Worm (Caenorhabditis elegans) whole organism, dauer: ENCODE results near the gene F02D10.2.
"Not testable (repeated sequence)": the region's sequence is repeated elsewhere in the genome, so short reads cannot be mapped to it uniquely, and the experiment has no call there.

ENCODE experiments used
- unc-62 ChIP-seq: sonication (generic microtip); optimal IDR thresholded peaks from 2 replicates; lab custom pipeline; 2017; ENCODE audit warnings: missing biosample characterization, missing genetic modification reagents, missing genetic modification characterization

Gene F02D10.2

DNA sequence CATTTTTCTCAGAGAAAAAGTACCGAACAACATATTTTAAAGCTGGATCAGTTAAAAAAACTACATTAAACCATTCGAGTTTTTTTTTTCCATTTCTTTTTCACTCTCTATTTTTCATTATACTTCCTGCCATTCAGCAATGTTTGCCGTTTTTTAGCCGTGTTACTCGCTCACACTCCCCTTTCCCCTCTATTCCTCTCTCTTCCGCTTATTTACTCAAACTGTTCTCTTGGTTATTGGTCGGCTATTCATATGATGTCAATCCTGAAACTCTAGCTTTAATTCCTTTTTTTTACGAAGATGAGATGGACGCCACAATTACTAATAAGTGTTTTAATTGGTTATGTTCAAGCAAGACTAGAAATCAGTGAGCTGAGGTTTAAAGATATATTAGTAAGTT, 8.2 kb upstream of the F02D10.2 start, which contains the start of gene tre-4:
TSS of gene tre-4 (plus strand) at position 301 of the 400 bp plus-strand sequence.
- no peak for TF ChIP-seq unc-62 (GFP tag; lab: Kevin White, UChicago)

DNA sequence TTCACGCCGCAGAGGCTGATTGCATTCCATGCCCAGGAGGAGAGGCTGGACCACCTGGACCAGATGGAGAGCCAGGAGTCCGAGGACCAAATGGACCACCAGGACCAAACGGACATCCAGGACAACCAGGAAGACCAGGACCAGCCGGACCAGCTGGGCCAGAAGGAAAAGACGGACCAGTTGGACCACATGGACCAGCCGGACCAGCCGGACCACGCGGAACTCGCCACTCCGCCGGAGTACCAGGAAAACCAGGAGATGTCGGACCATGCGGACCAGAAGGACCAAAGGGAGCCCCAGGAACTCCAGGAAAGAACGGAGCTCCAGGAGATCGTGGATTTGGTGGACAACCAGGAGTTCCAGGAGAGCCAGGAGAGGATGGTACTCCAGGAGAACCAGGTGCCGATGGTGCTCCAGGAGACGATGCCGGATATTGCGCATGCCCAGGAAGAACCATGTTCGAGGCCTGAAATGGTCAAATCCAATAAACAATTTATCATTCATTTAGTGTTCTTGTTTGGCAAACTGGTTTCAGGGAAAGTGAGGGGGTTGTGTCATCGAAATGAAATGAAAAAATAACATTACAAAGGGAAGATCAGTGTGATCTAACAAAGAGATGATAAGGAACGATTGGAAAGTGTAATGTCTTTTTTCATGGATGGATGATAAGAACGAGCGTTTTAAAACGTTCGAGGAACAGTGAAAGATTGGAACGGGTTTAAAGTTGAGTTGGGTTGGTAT, 6.4 kb upstream of the F02D10.2 start:
- no peak for TF ChIP-seq unc-62 (GFP tag; lab: Kevin White, UChicago)

DNA sequence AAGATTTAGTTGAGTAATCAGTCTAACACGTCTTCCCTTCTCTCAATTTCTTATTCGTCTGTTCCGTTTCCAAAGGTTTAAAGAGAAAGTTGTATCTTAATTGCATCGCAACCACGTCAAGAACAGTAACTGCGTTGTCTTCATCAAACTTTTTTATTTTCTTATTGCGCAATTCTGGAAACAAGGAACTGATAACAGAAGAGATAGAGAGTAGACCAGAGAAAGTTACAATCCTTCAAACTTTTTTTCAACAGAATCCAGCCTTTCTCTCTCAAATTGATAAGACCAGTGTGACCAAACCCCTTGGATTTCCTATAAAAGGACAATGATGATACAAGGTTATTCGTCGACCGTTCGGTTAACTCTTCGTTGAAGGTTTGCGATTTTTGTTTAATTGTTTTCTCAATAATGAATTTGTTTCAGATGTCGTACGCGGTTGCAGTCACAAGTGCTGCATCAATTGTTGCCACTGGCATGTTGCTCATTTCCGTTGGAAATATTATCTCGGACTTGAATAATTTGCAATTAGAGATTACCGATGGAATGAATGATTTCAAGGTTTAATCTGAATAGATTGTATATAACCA, 5.4 kb upstream of the F02D10.2 start, which contains the start of gene col-184:
TSS of gene col-184 (plus strand) at position 409 of the 587 bp plus-strand sequence.
- TF ChIP-seq unc-62 (GFP tag; lab: Kevin White, UChicago): no peak

DNA sequence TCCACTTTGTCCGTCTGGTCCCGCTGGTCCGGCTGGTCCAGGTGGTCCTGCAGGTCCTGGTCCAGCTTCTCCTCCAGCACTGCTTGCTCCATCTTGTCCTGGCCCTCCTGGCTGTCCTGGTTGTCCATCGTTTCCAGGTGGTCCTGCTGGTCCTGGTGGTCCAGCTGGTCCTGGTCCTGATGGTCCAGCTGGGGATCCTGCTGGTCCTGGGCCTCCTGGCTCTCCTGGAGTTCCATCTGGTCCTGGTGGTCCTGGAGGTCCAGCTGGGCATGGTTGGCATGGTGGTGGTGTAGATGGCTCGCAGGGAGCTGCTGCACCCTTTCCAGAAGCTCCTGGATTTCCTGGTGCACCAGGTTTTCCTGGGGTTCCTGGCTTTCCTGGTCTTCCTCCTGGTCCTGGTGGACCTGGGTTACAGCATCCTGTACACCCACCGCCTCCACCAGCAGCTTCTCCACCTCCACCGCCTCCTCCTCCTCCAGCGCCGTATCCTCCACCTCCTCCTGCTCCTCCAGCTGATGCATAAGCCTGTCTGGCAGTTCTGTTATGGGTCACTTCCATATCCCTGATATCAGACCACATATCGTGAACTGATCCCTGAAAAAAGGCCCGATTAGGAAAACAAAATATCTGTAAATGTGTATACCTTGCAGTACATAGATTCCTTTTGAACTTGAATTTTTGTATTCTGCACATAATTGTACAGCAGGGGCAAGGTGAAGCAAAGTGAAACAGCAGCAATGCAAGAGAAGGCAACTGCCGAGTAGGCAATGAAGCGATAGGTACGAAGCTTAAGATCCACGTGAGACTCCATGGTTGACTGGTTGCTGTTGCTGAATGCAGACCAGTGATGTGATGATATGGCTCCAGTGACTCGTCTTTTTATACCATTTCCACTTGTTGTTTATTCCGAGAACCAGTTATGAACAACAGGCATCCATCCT, 3.5 kb upstream of the F02D10.2 start, which contains the start of gene col-183:
TSS of gene col-183 (minus strand) at position 839 of the 941 bp plus-strand sequence.
- TF ChIP-seq unc-62 (GFP tag; lab: Kevin White, UChicago): no peak

DNA sequence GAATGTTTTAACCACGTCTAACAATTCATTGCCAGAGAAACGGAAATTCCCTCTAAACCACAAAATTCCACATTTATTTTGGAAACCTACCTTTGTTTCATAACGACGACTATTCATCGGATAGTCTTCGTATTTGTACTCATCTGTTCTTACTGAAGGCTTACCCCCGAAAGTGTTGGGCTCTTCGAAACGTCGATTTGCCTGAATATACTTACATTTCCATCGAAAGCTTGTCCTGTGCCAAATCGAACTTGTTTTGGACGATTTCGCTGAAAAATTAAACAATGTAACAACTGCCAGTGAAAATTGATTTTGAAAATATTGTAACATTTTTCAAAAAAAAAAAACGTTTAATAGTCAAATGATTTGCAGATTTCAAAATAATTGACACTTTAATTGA, 1.2 kb downstream of the F02D10.2 start, which contains the start of gene F02D10.3:
TSS of gene F02D10.3 (minus strand) at position 101 of the 400 bp plus-strand sequence.
- no peak for TF ChIP-seq unc-62 (GFP tag; lab: Kevin White, UChicago)

DNA sequence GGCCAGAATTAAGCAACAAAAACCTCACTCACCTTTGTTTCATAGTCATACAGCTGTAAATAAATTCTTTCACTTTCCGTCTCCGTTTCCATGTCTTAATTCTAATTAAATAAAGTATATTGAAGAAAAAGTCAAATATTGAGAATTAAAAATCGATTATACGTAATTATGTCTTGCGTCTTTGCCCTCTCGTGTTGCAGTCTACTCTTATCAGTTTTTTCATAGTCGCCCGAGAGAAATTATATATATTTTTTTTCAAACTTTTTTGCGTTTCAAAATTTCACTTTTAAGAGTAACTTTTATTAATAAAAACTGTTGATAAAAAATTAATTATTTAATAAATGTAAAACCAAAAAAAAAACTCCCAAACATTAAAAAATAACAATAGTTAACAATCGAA, 7.3 kb downstream of the F02D10.2 start, which contains the start of gene flr-1:
TSS of gene flr-1 (minus strand) at position 101 of the 400 bp plus-strand sequence.
- TF ChIP-seq unc-62 (GFP tag; lab: Kevin White, UChicago): no peak

DNA sequence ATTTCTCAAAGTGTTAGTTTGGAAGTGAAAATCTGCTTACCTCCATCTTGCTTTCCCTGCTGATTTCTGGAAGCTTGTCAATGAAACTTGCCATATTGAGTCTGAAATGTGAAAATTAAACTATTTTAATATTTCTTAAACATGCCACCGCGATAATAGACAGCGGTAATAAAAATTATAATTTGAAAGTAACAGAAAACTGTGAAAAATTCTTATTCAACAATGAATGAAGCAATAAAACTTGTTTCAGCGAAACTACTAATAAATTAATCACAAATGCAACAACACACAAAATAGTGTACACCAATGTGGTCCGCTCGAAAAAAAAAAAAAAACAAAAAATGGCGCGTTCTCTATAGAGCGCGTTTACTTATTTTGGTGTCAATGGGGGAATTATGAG, 12.1 kb downstream of the F02D10.2 start, which contains the start of gene F02D10.6:
TSS of gene F02D10.6 (minus strand) at position 101 of the 400 bp plus-strand sequence.
- no peak for TF ChIP-seq unc-62 (GFP tag; lab: Kevin White, UChicago)

DNA sequence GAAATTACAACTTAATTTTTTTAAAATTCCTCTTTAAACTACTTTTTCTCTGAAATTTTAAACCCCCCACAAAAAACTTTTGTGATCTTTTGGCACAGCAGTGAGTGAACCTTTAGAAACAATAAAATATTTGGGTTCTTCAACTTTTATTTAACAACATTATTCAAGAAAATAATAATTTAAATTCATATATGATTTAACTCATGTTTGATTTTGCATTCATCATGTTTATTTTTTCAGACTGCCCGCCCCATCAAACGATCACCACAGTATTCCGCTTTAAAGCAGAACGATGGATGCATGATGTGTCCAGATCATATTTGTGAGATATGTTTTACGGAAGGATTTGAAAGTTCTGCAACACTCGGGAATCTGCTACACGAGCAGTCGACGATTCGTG, 17.3 kb downstream of the F02D10.2 start, which contains the start of gene set-8:
TSS of gene set-8 (plus strand) at position 301 of the 400 bp plus-strand sequence.
- no peak for TF ChIP-seq unc-62 (GFP tag; lab: Kevin White, UChicago)

DNA sequence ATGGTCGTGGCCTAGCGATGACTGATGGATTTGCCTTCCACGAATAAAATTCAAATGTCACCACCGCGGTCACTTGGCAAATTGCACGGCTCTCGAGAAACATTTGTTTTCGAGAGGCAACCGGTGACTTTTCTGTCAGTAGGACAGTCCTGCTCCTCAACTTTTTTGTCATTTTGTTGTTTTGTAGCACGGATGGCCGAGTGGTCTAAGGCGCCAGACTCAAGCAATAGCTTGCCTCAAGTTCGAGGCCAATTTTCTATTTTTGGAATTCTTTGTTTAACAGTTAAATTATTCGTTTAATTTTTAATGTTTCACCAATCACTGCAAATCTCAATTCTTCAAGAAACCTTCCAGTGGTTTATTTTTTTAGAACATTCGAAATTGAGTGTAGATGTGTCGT, 19.4 kb downstream of the F02D10.2 start:
- no peak for TF ChIP-seq unc-62 (GFP tag; lab: Kevin White, UChicago)

DNA sequence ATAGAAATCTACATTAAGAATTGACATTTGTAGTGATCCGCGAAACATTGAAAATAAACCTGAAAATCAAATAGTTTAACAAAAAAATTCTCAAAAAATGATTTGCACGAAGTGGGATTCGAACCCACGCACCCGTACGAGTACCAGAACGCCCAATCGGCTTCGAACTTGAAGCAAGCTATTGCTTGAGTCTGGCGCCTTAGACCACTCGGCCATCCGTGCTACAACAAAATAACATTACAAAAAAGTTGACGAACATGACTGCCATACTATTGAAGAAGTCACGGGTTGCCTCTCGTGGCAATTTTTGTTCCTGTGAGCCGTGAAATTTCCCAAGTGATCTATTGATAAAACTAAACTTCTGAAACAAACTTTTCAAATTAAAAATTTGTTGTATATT, 20.4 kb downstream of the F02D10.2 start:
- no peak for TF ChIP-seq unc-62 (GFP tag; lab: Kevin White, UChicago)

DNA sequence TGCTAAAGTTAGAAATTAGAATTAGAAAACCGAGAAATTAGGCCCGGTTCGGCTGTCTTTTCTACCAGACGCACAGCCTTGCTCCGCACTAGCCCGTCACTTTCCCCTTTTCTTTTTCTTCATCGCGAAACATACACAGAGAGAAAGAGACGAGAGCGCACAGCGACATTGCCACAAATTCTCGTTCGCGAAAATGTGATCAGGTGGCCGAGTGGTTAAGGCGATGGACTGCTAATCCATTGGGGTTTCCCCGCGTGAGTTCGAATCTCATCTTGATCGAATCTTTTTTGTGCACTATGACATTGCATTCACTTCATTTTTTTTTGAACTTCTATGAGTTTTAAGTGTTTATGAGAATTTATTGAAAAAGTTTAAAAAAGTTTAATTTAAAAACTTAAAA, 21.2 kb downstream of the F02D10.2 start:
- no peak for TF ChIP-seq unc-62 (GFP tag; lab: Kevin White, UChicago)

DNA sequence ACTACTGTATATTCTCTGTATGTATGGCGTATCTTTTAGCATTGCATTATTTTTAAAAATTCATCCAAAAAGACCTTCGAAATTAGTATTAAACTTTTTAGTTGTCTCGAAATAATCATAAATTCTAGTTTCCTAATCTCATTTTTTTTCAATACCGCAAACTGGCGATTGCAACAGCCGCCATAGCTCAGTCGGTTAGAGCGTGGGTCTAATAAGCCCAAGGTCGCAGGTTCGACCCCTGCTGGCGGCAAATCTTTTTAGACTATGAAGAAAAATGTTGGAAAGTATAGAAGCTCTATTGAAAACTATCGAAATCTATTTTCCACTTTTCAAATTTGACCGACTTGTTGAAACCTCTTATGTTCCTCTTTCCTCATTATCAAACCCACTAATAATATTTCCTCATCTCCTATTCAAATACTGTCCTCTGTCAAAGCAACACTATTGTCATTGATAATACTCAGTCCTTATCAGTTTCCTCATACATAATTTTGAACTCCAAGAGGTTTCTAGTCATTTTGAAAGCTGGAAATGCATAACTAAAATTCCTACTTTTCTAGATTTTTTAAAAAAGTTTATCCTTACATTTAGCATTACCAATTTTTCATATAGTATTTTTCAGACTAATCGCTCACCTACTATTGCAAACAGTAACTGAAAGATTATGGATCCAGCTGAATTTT, 27.8 kb downstream of the F02D10.2 start, which contains the start of gene jmjd-3.3:
TSS of gene jmjd-3.3 (plus strand) at position 633 of the 683 bp plus-strand sequence.
- TF ChIP-seq unc-62 (GFP tag; lab: Kevin White, UChicago): no peak

DNA sequence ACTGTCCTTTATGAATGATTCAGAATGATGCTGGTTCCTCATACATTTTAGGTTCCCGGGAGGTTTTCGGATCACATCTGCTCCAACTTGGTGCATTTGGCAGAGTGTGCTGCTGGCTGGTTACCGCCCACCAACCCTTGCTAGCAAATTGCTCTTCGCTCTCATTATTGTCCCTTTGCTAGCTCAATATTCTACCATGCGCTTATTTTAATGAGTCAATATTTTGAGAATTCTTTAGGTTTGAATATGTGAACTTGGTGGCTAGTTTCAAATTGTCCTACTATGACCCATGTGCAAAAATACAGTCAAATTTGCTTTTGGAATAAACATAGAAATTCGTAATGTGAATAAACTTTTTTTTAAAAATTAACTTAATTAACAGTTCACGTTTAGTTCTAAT, 28.6 kb downstream of the F02D10.2 start:
- no peak for TF ChIP-seq unc-62 (GFP tag; lab: Kevin White, UChicago)

DNA sequence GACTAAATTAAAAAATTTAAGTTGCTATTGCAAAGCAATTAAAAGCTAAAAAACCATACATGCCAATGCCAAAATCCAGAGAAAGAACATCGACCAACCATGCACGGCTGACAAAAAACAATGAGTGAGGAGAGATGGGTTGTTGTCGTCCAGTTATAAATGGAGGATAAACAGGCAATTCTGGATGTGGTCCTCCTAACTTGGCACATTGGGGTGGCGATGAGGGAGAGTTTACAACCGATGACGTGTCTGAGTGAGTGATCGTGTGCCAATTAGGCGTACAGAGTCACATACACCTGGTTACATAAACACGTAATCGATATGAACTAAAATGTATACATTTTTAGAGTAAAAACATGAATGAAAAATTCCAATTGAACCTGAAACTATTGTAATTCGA, 32.3 kb downstream of the F02D10.2 start, which contains the start of gene C29F7.10:
TSS of gene C29F7.10 (minus strand) at position 101 of the 400 bp plus-strand sequence.
- TF ChIP-seq unc-62 (GFP tag; lab: Kevin White, UChicago): not testable (repeated sequence)
